Fruit fly (Drosophila melanogaster): ENCODE results near the gene CG14720.

DNA sequence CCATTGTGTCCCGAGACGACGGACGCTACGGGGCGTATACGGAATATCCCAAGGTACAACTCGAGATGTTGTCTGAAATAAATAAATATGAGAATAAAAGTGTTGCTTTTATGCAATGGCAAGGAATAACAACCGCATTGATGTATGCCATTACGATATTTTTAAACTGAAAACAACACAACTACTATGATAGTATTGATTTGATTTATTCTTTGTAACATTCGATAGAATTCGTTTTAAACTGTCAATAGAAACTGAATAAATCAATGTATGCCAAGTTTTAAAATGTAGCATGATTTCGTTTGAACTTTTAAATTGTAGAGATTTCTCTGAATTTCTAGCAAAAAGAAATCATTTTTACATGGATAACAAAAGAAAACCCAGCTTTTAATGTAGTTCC lies 15.3 kb upstream of the CG14720 start, which contains the start of gene CG14717:
- no peak for TF ChIP-seq h (optimal IDR thresholded peaks at IDR 0.05)
- TF ChIP-seq Sin3A (optimal IDR thresholded peaks at IDR 0.05), result no peak
- TF ChIP-seq psq (optimal IDR thresholded peaks at IDR 0.05), result no peak
- TF ChIP-seq Myc (optimal IDR thresholded peaks at IDR 0.05), result no peak
- TF ChIP-seq insv (optimal IDR thresholded peaks at IDR 0.05), result no peak

Measured in Kc167 (cell line).